Worm (Caenorhabditis elegans) whole organism, early embryonic: ENCODE results near the gene Y57A10C.10.

Experiments
- B0310.2 ChIP-seq: sonication (generic microtip); optimal IDR thresholded peaks from 2 replicates; lab custom pipeline; 2016; ENCODE audit warnings: mild to moderate bottlenecking, missing genetic modification characterization, missing compliant biosample characterization
- F13C5.2 ChIP-seq: sonication (generic microtip); optimal IDR thresholded peaks from 2 replicates; lab custom pipeline; 2017; ENCODE audit warnings: mild to moderate bottlenecking, missing genetic modification characterization, inconsistent platforms, missing compliant biosample characterization
- aly-1 ChIP-seq: sonication (generic microtip); optimal IDR thresholded peaks from 2 replicates; lab custom pipeline; 2016; ENCODE audit warnings: missing genetic modification characterization, missing compliant biosample characterization
- ama-1 ChIP-seq: fragments of 150-350 bp; optimal IDR thresholded peaks from 2 replicates; lab custom pipeline; 2014
- ceh-13 ChIP-seq: fragments of 200-800 bp; sonication (Bioruptor generic); optimal IDR thresholded peaks from 2 replicates; lab custom pipeline; 2018; ENCODE audit warnings: mild to moderate bottlenecking, missing genetic modification characterization, missing compliant biosample characterization
- ceh-36 ChIP-seq: sonication (generic microtip); optimal IDR thresholded peaks from 2 replicates; lab custom pipeline; 2016; ENCODE audit warnings: missing genetic modification characterization, inconsistent platforms, missing compliant biosample characterization
- ets-7 ChIP-seq: sonication (generic microtip); optimal IDR thresholded peaks from 2 replicates; lab custom pipeline; 2016; ENCODE audit warnings: missing genotype, missing genetic modification characterization, missing compliant biosample characterization
- flt-1 ChIP-seq: fragments of 200-800 bp; sonication (Bioruptor generic); IDR thresholded peaks from 2 replicates; pipeline ENCODE4 v1.3.6; 2022; ENCODE audit warnings: missing genetic modification characterization, missing compliant biosample characterization
- hmbx-1 ChIP-seq: sonication (generic microtip); optimal IDR thresholded peaks from 2 replicates; lab custom pipeline; 2016; ENCODE audit warnings: mild to moderate bottlenecking, missing genetic modification characterization, missing compliant biosample characterization
- hmg-4 ChIP-seq: fragments of 200-800 bp; sonication (Bioruptor generic); optimal IDR thresholded peaks from 2 replicates; lab custom pipeline; 2018; ENCODE audit warnings: mild to moderate bottlenecking, missing genetic modification characterization, missing compliant biosample characterization
- hnd-1 ChIP-seq: sonication (generic microtip); optimal IDR thresholded peaks from 2 replicates; lab custom pipeline; 2016; ENCODE audit warnings: missing genetic modification characterization, missing compliant biosample characterization
- pes-1 ChIP-seq: fragments of 200-800 bp; sonication (Bioruptor generic); IDR thresholded peaks from 2 replicates; pipeline ENCODE4 v1.3.6; 2022; ENCODE audit warnings: missing genetic modification reagents, missing genetic modification characterization, missing compliant biosample characterization
- scrt-1 ChIP-seq: fragments of 200-800 bp; sonication (Bioruptor generic); IDR thresholded peaks from 2 replicates; pipeline ENCODE4 v1.3.6; 2022; ENCODE audit warnings: missing genetic modification characterization, missing compliant biosample characterization
- sea-1 ChIP-seq: fragments of 200-800 bp; sonication (Bioruptor generic); conservative IDR thresholded peaks from 2 replicates; pipeline ENCODE4 v1.3.6; 2022; ENCODE audit warnings: missing genetic modification characterization, missing compliant biosample characterization
- tbx-11 ChIP-seq: fragments of 200-800 bp; sonication (Bioruptor generic); IDR thresholded peaks from 2 replicates; pipeline ENCODE4 v1.3.6; 2022; ENCODE audit warnings: missing genetic modification characterization, missing compliant biosample characterization
- tbx-37 ChIP-seq: fragments of 200-800 bp; sonication (Bioruptor generic); conservative IDR thresholded peaks from 2 replicates; pipeline ENCODE4 v1.3.6; 2022; ENCODE audit warnings: missing genetic modification reagents, missing genetic modification characterization, missing compliant biosample characterization
- tra-4 ChIP-seq: sonication (generic microtip); optimal IDR thresholded peaks from 2 replicates; lab custom pipeline; 2017; ENCODE audit warnings: missing genetic modification characterization, missing compliant biosample characterization

Y57A10C.10 gene

DNA sequence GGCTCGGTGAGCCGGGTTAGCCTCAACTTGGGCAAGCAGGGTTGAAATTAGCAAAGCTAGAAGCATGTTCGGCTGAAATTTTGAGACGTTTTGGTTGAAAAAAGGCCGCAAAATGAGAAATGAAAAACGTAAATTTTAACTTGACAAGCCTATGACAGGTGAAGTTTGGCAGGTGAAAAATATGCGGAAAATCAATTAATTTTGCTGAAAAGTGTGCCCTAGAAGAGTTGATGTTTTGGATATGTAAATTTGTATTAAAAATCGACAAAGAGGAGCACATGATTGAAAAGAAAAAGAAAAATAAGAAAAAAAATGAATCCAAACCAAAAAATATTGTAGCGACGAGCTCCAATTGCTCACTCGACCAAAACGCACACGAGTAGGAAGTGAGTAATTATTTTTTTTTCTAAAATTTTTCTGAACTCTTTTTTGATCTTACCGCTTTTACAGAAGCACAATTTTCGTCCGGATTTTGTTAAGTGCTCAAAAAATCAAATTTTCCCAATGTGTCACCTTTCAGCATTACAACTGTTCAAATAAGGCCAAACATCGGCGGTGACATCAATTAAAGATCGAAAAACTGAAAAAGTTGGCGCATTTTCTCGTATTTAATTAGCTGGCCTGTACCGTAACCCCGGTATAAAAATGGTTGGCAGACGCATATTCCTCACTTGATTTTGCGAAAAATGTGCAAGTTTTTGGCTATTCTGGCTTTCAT lies 30.2 kb upstream of the Y57A10C.10 start, which contains the start of the genes F15A4.5 and phat-8:
F15A4.5 (minus strand) TSS at position 101 of the 718 bp plus-strand sequence.
phat-8 (plus strand) TSS at position 668 of the 718 bp plus-strand sequence.
- no peak for TF ChIP-seq sea-1 (GFP tag; lab: Robert Waterston, UW)
- TF ChIP-seq pes-1 (GFP tag; lab: Robert Waterston, UW): no peak
- TF ChIP-seq aly-1: no peak
- no peak for TF ChIP-seq tbx-11
- TF ChIP-seq hmbx-1 (tag; lab: Kevin White, UChicago): no peak
- TF ChIP-seq flt-1 (GFP tag; lab: Robert Waterston, UW): no peak
- TF ChIP-seq scrt-1 (GFP tag; lab: Robert Waterston, UW): no peak

DNA sequence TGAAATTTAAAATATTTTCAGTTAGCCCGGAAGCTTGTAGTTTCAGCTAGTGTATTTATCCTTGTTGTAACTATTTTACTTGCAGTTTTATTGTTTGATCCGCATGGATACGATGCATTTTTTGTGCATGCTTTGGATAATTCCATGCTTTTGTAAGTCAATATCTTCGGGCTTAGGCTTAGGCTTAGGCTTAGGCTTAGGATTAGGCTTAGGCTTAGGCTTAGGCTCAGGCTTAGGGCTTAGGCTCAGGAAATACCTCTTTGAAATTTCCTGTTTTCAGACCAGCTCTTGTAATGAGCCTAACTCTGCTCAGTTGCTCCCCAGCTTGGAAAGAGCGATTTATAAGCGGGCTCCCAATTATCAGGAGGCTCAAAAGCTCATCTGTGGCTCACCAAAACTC lies 26.0 kb upstream of the Y57A10C.10 start, which contains the start of gene srg-16:
srg-16 (plus strand) TSS at position 87 of the 400 bp plus-strand sequence.
- TF ChIP-seq ceh-36 (tag; lab: Kevin White, UChicago) (peak; percentile 63), hmbx-1 (tag; lab: Kevin White, UChicago) (no peak)

ce11 chrII:12465557-12465956 lies 24.5 kb upstream of the Y57A10C.10 start, which contains the start of gene sre-37:
Gene sre-37 (plus strand): TSS chrII:12465857.
- TF ChIP-seq ceh-36 (tag; lab: Kevin White, UChicago) (no peak), tra-4 (tag; lab: Kevin White, UChicago) (no peak), hmbx-1 (tag; lab: Kevin White, UChicago) (no peak), flt-1 (GFP tag; lab: Robert Waterston, UW) (no peak), sea-1 (GFP tag; lab: Robert Waterston, UW) (no peak), pes-1 (GFP tag; lab: Robert Waterston, UW) (no peak), scrt-1 (GFP tag; lab: Robert Waterston, UW) (no peak), hmg-4 (GFP tag; lab: Kevin White, UChicago) (no peak), ama-1 (lab: Kevin White, UChicago) (no peak), B0310.2 (no peak), hnd-1 (tag; lab: Kevin White, UChicago) (no peak)

- no peak for TF ChIP-seq scrt-1 (GFP tag; lab: Robert Waterston, UW)
- no peak for TF ChIP-seq sea-1 (GFP tag; lab: Robert Waterston, UW)
- no peak for TF ChIP-seq hmg-4 (GFP tag; lab: Kevin White, UChicago)
- TF ChIP-seq tbx-37 (GFP tag; lab: Robert Waterston, UW): no peak
- no peak for TF ChIP-seq F13C5.2 (tag; lab: Kevin White, UChicago)
- TF ChIP-seq tra-4 (tag; lab: Kevin White, UChicago): no peak
- no peak for TF ChIP-seq hmbx-1 (tag; lab: Kevin White, UChicago)
- TF ChIP-seq flt-1 (GFP tag; lab: Robert Waterston, UW): no peak
- TF ChIP-seq aly-1: no peak
- no peak for TF ChIP-seq ama-1 (lab: Kevin White, UChicago)
- no peak for TF ChIP-seq ets-7 (tag; lab: Kevin White, UChicago)
- no peak for TF ChIP-seq ceh-36 (tag; lab: Kevin White, UChicago)
- no peak for TF ChIP-seq B0310.2
- TF ChIP-seq pes-1 (GFP tag; lab: Robert Waterston, UW): no peak
- TF ChIP-seq ceh-13 (GFP tag; lab: Kevin White, UChicago): no peak
- TF ChIP-seq tbx-11: no peak
- no peak for TF ChIP-seq hnd-1 (tag; lab: Kevin White, UChicago)
These were observed 21.2 kb upstream of the Y57A10C.10 start, which contains the start of gene F15A4.2 for ce11 chrII:12462244-12462643. Gene F15A4.2 (plus strand): TSS chrII:12462544.

ce11 chrII:12460602-12461453 lies 19.8 kb upstream of the Y57A10C.10 start, which contains the start of gene tag-280:
Gene tag-280 (plus strand): TSS chrII:12460652.
- TF ChIP-seq ceh-13 (GFP tag; lab: Kevin White, UChicago) (no peak), ama-1 (lab: Kevin White, UChicago) (no peak), tbx-37 (GFP tag; lab: Robert Waterston, UW) (no peak), scrt-1 (GFP tag; lab: Robert Waterston, UW) (no peak), sea-1 (GFP tag; lab: Robert Waterston, UW) (no peak), flt-1 (GFP tag; lab: Robert Waterston, UW) (no peak), pes-1 (GFP tag; lab: Robert Waterston, UW) (no peak), hnd-1 (tag; lab: Kevin White, UChicago) (no peak), aly-1 (no peak), ceh-36 (tag; lab: Kevin White, UChicago) (no peak), tra-4 (tag; lab: Kevin White, UChicago) (no peak)

DNA sequence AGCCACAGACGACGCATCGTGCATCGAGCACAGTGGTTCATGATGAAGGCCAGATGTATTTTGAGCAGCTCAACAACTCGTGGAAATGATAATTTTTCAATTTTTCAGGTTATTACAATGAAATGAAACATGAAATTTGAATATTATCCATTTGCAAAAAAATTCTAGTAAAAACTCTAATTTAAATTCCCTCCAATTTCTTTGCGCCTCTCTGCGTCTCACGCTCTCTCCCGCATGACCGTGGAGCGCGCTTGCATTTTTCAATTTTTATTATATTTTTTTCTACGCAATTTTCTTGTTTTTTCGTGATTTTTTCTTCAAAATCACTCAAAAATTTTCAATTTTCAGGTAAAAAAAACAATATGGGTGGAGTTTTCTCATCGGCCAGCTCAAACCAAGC lies 18.4 kb upstream of the Y57A10C.10 start, which contains the start of gene tag-281:
tag-281 (plus strand) TSS at position 340 of the 400 bp plus-strand sequence.
- TF ChIP-seq tbx-37 (GFP tag; lab: Robert Waterston, UW) (no peak), flt-1 (GFP tag; lab: Robert Waterston, UW) (peak; percentile 54; the same call in 1 of the 2 replicates)

- TF ChIP-seq ama-1 (lab: Kevin White, UChicago) (no peak), hmg-4 (GFP tag; lab: Kevin White, UChicago) (no peak), hnd-1 (tag; lab: Kevin White, UChicago) (no peak), flt-1 (GFP tag; lab: Robert Waterston, UW) (no peak), ets-7 (tag; lab: Kevin White, UChicago) (no peak), sea-1 (GFP tag; lab: Robert Waterston, UW) (no peak), ceh-36 (tag; lab: Kevin White, UChicago) (no peak), F13C5.2 (tag; lab: Kevin White, UChicago) (no peak), scrt-1 (GFP tag; lab: Robert Waterston, UW) (no peak), B0310.2 (no peak), tra-4 (tag; lab: Kevin White, UChicago) (no peak)
These were observed 16.2 kb upstream of the Y57A10C.10 start, which contains the start of gene sre-38 for ce11 chrII:12457275-12457674. Gene sre-38 (plus strand): TSS chrII:12457575.
